Worm (Caenorhabditis elegans) whole organism, L1 larva: ENCODE results near the gene Y54F10BM.23.

Experiments used
- C04F5.9 ChIP-seq: sonication (generic microtip); optimal IDR thresholded peaks from 2 replicates; lab custom pipeline; 2016; ENCODE audit warnings: missing genetic modification characterization, missing compliant biosample characterization
- C16A3.4 ChIP-seq: fragments of 150-350 bp; optimal IDR thresholded peaks from 2 replicates; lab custom pipeline; 2014; ENCODE audit warnings: missing biosample characterization, missing genetic modification characterization
- Y116A8C.19 ChIP-seq: sonication (generic microtip); optimal IDR thresholded peaks from 2 replicates; lab custom pipeline; 2016; ENCODE audit warnings: missing compliant biosample characterization, missing genetic modification characterization, borderline replicate concordance
- aha-1 ChIP-seq: fragments of 150-350 bp; optimal IDR thresholded peaks from 2 replicates; lab custom pipeline; 2014; ENCODE audit warnings: missing biosample characterization, missing genetic modification characterization
- ama-1 ChIP-seq: fragments of 150-350 bp; optimal IDR thresholded peaks from 2 replicates; lab custom pipeline; 2014
- blmp-1 ChIP-seq: fragments of 150-350 bp; optimal IDR thresholded peaks from 2 replicates; lab custom pipeline; 2014; ENCODE audit warnings: missing biosample characterization, missing genetic modification characterization
- ceh-82 ChIP-seq, 3 experiments: fragments of 150-350 bp in 1 of 3; sonication (generic microtip) in 2 of 3; optimal IDR thresholded peaks; 2 replicates each; lab custom pipeline; 2014 to 2017; ENCODE audit warnings: missing biosample characterization in 3 of 3, missing genetic modification characterization in 3 of 3
- dpl-1 ChIP-seq, 3 experiments: fragments of 150-350 bp in 2 of 3; sonication (generic microtip) in 1 of 3; optimal IDR thresholded peaks; 2 replicates each; lab custom pipeline; 2014 to 2017; ENCODE audit warnings: missing biosample characterization in 3 of 3, missing genetic modification characterization in 3 of 3, missing genetic modification reagents in 3 of 3
- dsc-1 ChIP-seq: sonication (generic microtip); optimal IDR thresholded peaks from 2 replicates; lab custom pipeline; 2016; ENCODE audit warnings: mild to moderate bottlenecking, missing genetic modification characterization, missing compliant biosample characterization
- efl-1 ChIP-seq, 4 experiments: fragments of 150-350 bp; optimal IDR thresholded peaks in 3 of 4; peaks in 1 of 4; 1 replicate in 1 of 4; 2 replicates in 3 of 4; lab custom pipeline; 2014; ENCODE audit warnings: missing biosample characterization in 2 of 4, missing genetic modification characterization in 2 of 4, missing genetic modification reagents in 2 of 4
- egl-13 ChIP-seq: sonication (generic microtip); optimal IDR thresholded peaks from 2 replicates; lab custom pipeline; 2016; ENCODE audit warnings: missing genotype, missing genetic modification reagents, missing genetic modification characterization, missing compliant biosample characterization
- egl-27 ChIP-seq, 2 experiments: fragments of 150-350 bp in 1 of 2; sonication (generic microtip); optimal IDR thresholded peaks; 3 replicates each; lab custom pipeline; 2017 to 2018; ENCODE audit warnings: missing biosample characterization in 2 of 2, missing genetic modification characterization in 2 of 2, missing genetic modification reagents in 2 of 2
- elt-2 ChIP-seq: sonication (generic microtip); optimal IDR thresholded peaks from 2 replicates; lab custom pipeline; 2016; ENCODE audit warnings: missing genetic modification characterization, mild to moderate bottlenecking, inconsistent platforms, missing compliant biosample characterization, missing genetic modification reagents
- fkh-8 ChIP-seq: sonication (generic microtip); optimal IDR thresholded peaks from 2 replicates; lab custom pipeline; 2016; ENCODE audit warnings: mild to moderate bottlenecking, missing genetic modification characterization, missing compliant biosample characterization
- hpl-2 ChIP-seq: fragments of 150-350 bp; optimal IDR thresholded peaks from 2 replicates; lab custom pipeline; 2014; ENCODE audit warnings: missing biosample characterization, missing genetic modification reagents, missing genetic modification characterization
- jun-1 ChIP-seq: fragments of 150-350 bp; optimal IDR thresholded peaks from 2 replicates; lab custom pipeline; 2014; ENCODE audit warnings: missing biosample characterization, missing genetic modification reagents, missing genetic modification characterization
- lin-13 ChIP-seq: fragments of 150-350 bp; optimal IDR thresholded peaks from 2 replicates; lab custom pipeline; 2014; ENCODE audit warnings: missing biosample characterization, missing genetic modification reagents, missing genetic modification characterization
- lin-14 ChIP-seq: fragments of 200-800 bp; sonication (Bioruptor generic); optimal IDR thresholded peaks from 2 replicates; lab custom pipeline; 2018; ENCODE audit warnings: mild to moderate bottlenecking, missing genetic modification characterization, moderate library complexity, missing compliant biosample characterization
- lin-35 ChIP-seq, 2 experiments: fragments of 150-350 bp; optimal IDR thresholded peaks; 2 replicates each; lab custom pipeline; 2014; ENCODE audit warnings: missing biosample characterization in 2 of 2, missing genetic modification characterization in 2 of 2, missing genetic modification reagents in 2 of 2
- lin-39 ChIP-seq: fragments of 150-350 bp; optimal IDR thresholded peaks from 2 replicates; lab custom pipeline; 2014; ENCODE audit warnings: missing biosample characterization, missing genetic modification reagents, missing genetic modification characterization
- lsy-2 ChIP-seq, 2 experiments: fragments of 150-350 bp; optimal IDR thresholded peaks; 2 replicates each; lab custom pipeline; 2014; ENCODE audit warnings: missing biosample characterization in 2 of 2, missing genetic modification characterization in 2 of 2
- mdl-1 ChIP-seq, 2 experiments: fragments of 150-350 bp; optimal IDR thresholded peaks; 2 replicates each; lab custom pipeline; 2014 to 2017; ENCODE audit warnings: missing biosample characterization in 2 of 2, missing genetic modification characterization in 2 of 2, inconsistent platforms in 1 of 2
- nhr-20 ChIP-seq: sonication (generic microtip); optimal IDR thresholded peaks from 2 replicates; lab custom pipeline; 2016; ENCODE audit warnings: mild to moderate bottlenecking, missing genetic modification characterization, missing compliant biosample characterization
- nhr-237 ChIP-seq: fragments of 150-350 bp; optimal IDR thresholded peaks from 2 replicates; lab custom pipeline; 2014; ENCODE audit warnings: missing biosample characterization, missing genetic modification characterization
- nhr-71 ChIP-seq: sonication (generic microtip); optimal IDR thresholded peaks from 2 replicates; lab custom pipeline; 2016; ENCODE audit warnings: mild to moderate bottlenecking, missing genetic modification characterization, moderate library complexity, missing compliant biosample characterization
- nhr-77 ChIP-seq: fragments of 150-350 bp; optimal IDR thresholded peaks from 2 replicates; lab custom pipeline; 2014; ENCODE audit warnings: missing biosample characterization, missing genetic modification characterization
- nhr-84 ChIP-seq: sonication (generic microtip); optimal IDR thresholded peaks from 2 replicates; lab custom pipeline; 2017; ENCODE audit warnings: missing biosample characterization, missing genetic modification characterization
- nhr-85 ChIP-seq: sonication (generic microtip); peaks from one replicate; lab custom pipeline; 2016; ENCODE audit warnings: missing genetic modification characterization, inconsistent platforms, missing compliant biosample characterization
- nhr-90 ChIP-seq: sonication (generic microtip); optimal IDR thresholded peaks from 2 replicates; lab custom pipeline; 2016; ENCODE audit warnings: mild to moderate bottlenecking, missing genetic modification characterization, missing compliant biosample characterization; ENCODE audit not compliant: poor library complexity
- pqm-1 ChIP-seq: sonication (generic microtip); optimal IDR thresholded peaks from 3 replicates; lab custom pipeline; 2017; ENCODE audit warnings: missing biosample characterization, missing genetic modification characterization
- rnt-1 ChIP-seq: sonication (generic microtip); optimal IDR thresholded peaks from 2 replicates; lab custom pipeline; 2016; ENCODE audit warnings: mild to moderate bottlenecking, missing genetic modification characterization, moderate library complexity, missing compliant biosample characterization
- snpc-4 ChIP-seq: fragments of 150-350 bp; optimal IDR thresholded peaks from 2 replicates; lab custom pipeline; 2014; ENCODE audit warnings: missing biosample characterization, missing genetic modification characterization
- snu-23 ChIP-seq: sonication (generic microtip); optimal IDR thresholded peaks from 2 replicates; lab custom pipeline; 2016; ENCODE audit warnings: missing genetic modification characterization, missing compliant biosample characterization
- swsn-7 ChIP-seq: sonication (generic microtip); optimal IDR thresholded peaks from 2 replicates; lab custom pipeline; 2016; ENCODE audit warnings: missing genetic modification characterization, missing compliant biosample characterization
- tbx-2 ChIP-seq: sonication (generic microtip); optimal IDR thresholded peaks from 2 replicates; lab custom pipeline; 2016; ENCODE audit warnings: missing genetic modification characterization, missing compliant biosample characterization
- tlp-1 ChIP-seq: fragments of 150-350 bp; optimal IDR thresholded peaks from 2 replicates; lab custom pipeline; 2014; ENCODE audit warnings: missing biosample characterization, missing genetic modification characterization
- xbp-1 ChIP-seq: sonication (generic microtip); optimal IDR thresholded peaks from 2 replicates; lab custom pipeline; 2016; ENCODE audit warnings: missing genetic modification characterization, missing compliant biosample characterization
- zip-4 ChIP-seq: fragments of 200-800 bp; sonication (Bioruptor generic); optimal IDR thresholded peaks from 2 replicates; lab custom pipeline; 2018; ENCODE audit warnings: mild to moderate bottlenecking, missing genetic modification characterization, moderate library complexity, missing compliant biosample characterization

The Y54F10BM.23 gene

ce11 chrIII:2304867-2305266 lies 25.5 kb upstream of the Y54F10BM.23 start, which contains the start of gene Y54F10BM.9:
Y54F10BM.9 (minus strand) TSS chrIII:2304927.
- peak; percentile 36 to 52 for TF ChIP-seq lsy-2 (tag; optimal IDR thresholded peaks at IDR 0.05; lab: Kevin White, UChicago)
- peak; percentile 1 for TF ChIP-seq fkh-8 (tag; lab: Kevin White, UChicago)
- TF ChIP-seq egl-27 (tag; optimal IDR thresholded peaks at IDR 0.05; lab: Kevin White, UChicago) = no peak
- TF ChIP-seq swsn-7 (tag; lab: Kevin White, UChicago) = peak; percentile 24
- peak; percentile 6 to 15 (median 10) for TF ChIP-seq dpl-1 (GFP tag; optimal IDR thresholded peaks at IDR 0.05; lab: Kevin White, UChicago)
- TF ChIP-seq ceh-82 (tag; optimal IDR thresholded peaks at IDR 0.05; lab: Kevin White, UChicago) = peak in 2 of 3 experiments; percentile 29 to 46
- no peak for TF ChIP-seq C16A3.4
- peak; percentile 12 for TF ChIP-seq nhr-20 (tag; lab: Kevin White, UChicago)
- TF ChIP-seq snpc-4 (tag; lab: Kevin White, UChicago) = no peak
- TF ChIP-seq tbx-2 (tag; lab: Kevin White, UChicago) = peak; percentile 13
- TF ChIP-seq dsc-1 (tag; lab: Kevin White, UChicago) = peak; percentile 23
- TF ChIP-seq blmp-1 (tag; lab: Kevin White, UChicago) = peak; percentile 8
- peak; percentile 53 for TF ChIP-seq rnt-1 (tag; lab: Kevin White, UChicago)
- TF ChIP-seq snu-23 (GFP tag; lab: Kevin White, UChicago) = peak; percentile 58
- peak; percentile 20 to 55 for TF ChIP-seq lin-35 (GFP tag; optimal IDR thresholded peaks at IDR 0.05; lab: Kevin White, UChicago)
- TF ChIP-seq lin-39 (tag; lab: Kevin White, UChicago) = no peak
- no peak for TF ChIP-seq ama-1
- TF ChIP-seq efl-1 (optimal IDR thresholded peaks at IDR 0.05; lab: Kevin White, UChicago) = peak; percentile 76 to 82
- TF ChIP-seq efl-1 (GFP tag; optimal IDR thresholded peaks at IDR 0.05 in 1 of 2; lab: Kevin White, UChicago) = peak; percentile 43 to 95

DNA sequence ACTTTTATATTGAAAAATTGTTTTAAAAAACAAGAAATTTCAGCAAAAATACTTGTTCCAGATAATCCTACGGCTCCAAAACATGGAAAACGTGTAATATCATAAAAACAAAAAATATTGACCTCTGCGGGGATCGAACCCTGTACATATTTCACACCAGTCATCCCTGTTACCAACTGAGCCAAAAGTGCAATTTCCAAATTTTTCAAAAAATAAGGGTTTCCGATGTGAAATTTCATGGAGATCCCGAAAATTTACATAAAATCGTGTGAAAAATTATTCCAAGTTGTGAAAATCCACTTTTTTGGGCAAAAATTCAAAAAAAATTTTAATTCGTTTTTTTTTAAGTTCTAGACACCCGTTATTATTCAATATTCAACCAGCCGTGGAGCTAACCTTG lies 24.8 kb upstream of the Y54F10BM.23 start:
- TF ChIP-seq efl-1 (optimal IDR thresholded peaks at IDR 0.05; lab: Kevin White, UChicago) = no peak
- TF ChIP-seq efl-1 (GFP tag; optimal IDR thresholded peaks at IDR 0.05 in 1 of 2; lab: Kevin White, UChicago) = peak in 1 of 2 experiments; percentile 26
- TF ChIP-seq xbp-1 = no peak

- peak in 1 of 2 experiments; percentile 8 for TF ChIP-seq lin-35 (GFP tag; optimal IDR thresholded peaks at IDR 0.05; lab: Kevin White, UChicago)
- TF ChIP-seq pqm-1 (tag; lab: Kevin White, UChicago) = no peak
- no peak for TF ChIP-seq efl-1 (optimal IDR thresholded peaks at IDR 0.05; lab: Kevin White, UChicago)
- TF ChIP-seq efl-1 (GFP tag; optimal IDR thresholded peaks at IDR 0.05 in 1 of 2; lab: Kevin White, UChicago) = peak in 1 of 2 experiments; percentile 80
- TF ChIP-seq lin-14 (GFP tag; lab: Kevin White, UChicago) = no peak
- no peak for TF ChIP-seq zip-4
- no peak for TF ChIP-seq egl-13 (tag; lab: Kevin White, UChicago)
Observed at ce11 chrIII:2294736-2295135, 15.4 kb upstream of the Y54F10BM.23 start.

ce11 chrIII:2291139-2291538 lies 11.8 kb upstream of the Y54F10BM.23 start, which contains the start of gene fbxa-219:
fbxa-219 (plus strand) TSS chrIII:2291415.
- TF ChIP-seq lin-35 (GFP tag; optimal IDR thresholded peaks at IDR 0.05; lab: Kevin White, UChicago) (peak in 1 of 2 experiments; percentile 45), fkh-8 (tag; lab: Kevin White, UChicago) (no peak), nhr-237 (tag; lab: Kevin White, UChicago) (no peak), tlp-1 (no peak), elt-2 (tag; lab: Kevin White, UChicago) (peak; percentile 32), aha-1 (tag; lab: Kevin White, UChicago) (no peak), jun-1 (tag; lab: Kevin White, UChicago) (no peak)

DNA sequence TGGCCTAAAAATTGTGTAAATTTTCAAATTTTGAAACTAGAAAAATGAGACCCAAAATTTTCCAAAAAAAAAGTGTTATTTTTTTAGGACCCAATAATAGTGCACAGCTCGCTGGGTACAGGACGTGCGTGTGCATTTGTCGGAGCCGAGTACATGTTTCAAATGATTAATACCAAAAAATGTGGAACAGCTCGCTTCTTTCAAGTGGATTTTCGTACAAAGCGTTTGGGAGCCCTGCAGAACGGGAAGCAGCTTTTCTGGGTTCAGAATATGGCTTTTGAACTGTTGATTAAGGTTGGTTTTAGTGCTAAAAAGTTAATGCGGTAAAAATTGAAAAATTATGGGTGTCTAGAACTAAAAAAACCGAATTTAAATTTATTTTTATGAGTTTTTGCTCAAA lies 8.9 kb upstream of the Y54F10BM.23 start:
- TF ChIP-seq nhr-90 (tag; lab: Kevin White, UChicago) (no peak), nhr-71 (no peak), Y116A8C.19 (tag; lab: Kevin White, UChicago) (no peak), lin-39 (tag; lab: Kevin White, UChicago) (no peak), ama-1 (no peak), mdl-1 (tag; optimal IDR thresholded peaks at IDR 0.05; lab: Kevin White, UChicago) (no peak), C04F5.9 (tag; lab: Kevin White, UChicago) (no peak), nhr-85 (tag; lab: Kevin White, UChicago) (no peak), lsy-2 (tag; optimal IDR thresholded peaks at IDR 0.05; lab: Kevin White, UChicago) (no peak), lin-35 (GFP tag; optimal IDR thresholded peaks at IDR 0.05; lab: Kevin White, UChicago) (no peak), nhr-77 (tag; lab: Kevin White, UChicago) (no peak), lin-13 (GFP tag; lab: Kevin White, UChicago) (no peak), hpl-2 (no peak), tbx-2 (tag; lab: Kevin White, UChicago) (no peak), nhr-84 (tag; lab: Kevin White, UChicago) (no peak)
